Fruit fly (Drosophila melanogaster) whole organism, prepupa: ENCODE measurements around the gene CG14537.
A peak's percentile ranks its signal among the peaks of the same experiment; 100 is the strongest.

Experiments used
- Blimp-1 ChIP-seq: fragments of 200-800 bp; sonication (Bioruptor generic); optimal IDR thresholded peaks from 3 replicates; lab custom pipeline; 2017; ENCODE audit warnings: missing biosample characterization, missing genetic modification characterization, mild to moderate bottlenecking, moderate library complexity, missing genetic modification reagents
- CG10631 ChIP-seq: fragments of 200-800 bp; sonication (Bioruptor generic); optimal IDR thresholded peaks from 2 replicates; lab custom pipeline; 2016; ENCODE audit warnings: missing biosample characterization, missing genetic modification characterization
- CG10669 ChIP-seq: fragments of 200-800 bp; sonication (Bioruptor generic); optimal IDR thresholded peaks from 3 replicates; lab custom pipeline; 2018; ENCODE audit warnings: missing biosample characterization, mild to moderate bottlenecking, missing genetic modification characterization, moderate library complexity
- CG11762 ChIP-seq: fragments of 200-800 bp; sonication (Bioruptor generic); optimal IDR thresholded peaks from 3 replicates; lab custom pipeline; 2016; ENCODE audit warnings: missing biosample characterization, missing genetic modification characterization; ENCODE audit not compliant: insufficient read depth
- CG11902 ChIP-seq: fragments of 200-800 bp; sonication (Bioruptor generic); optimal IDR thresholded peaks from 3 replicates; lab custom pipeline; 2016; ENCODE audit warnings: missing biosample characterization, missing genetic modification characterization
- CG15336 ChIP-seq: fragments of 200-800 bp; sonication (Bioruptor generic); IDR thresholded peaks from 2 replicates; pipeline ENCODE4 v1.3.6; 2022; ENCODE audit warnings: missing biosample characterization, missing genetic modification characterization
- CG16779 ChIP-seq: fragments of 200-800 bp; sonication (Bioruptor generic); optimal IDR thresholded peaks from 3 replicates; lab custom pipeline; 2017; ENCODE audit warnings: missing biosample characterization, mild to moderate bottlenecking, missing genetic modification characterization
- CG3032 ChIP-seq: fragments of 200-800 bp; optimal IDR thresholded peaks from 2 replicates; lab custom pipeline; 2019; ENCODE audit warnings: missing biosample characterization, mild to moderate bottlenecking, missing genetic modification characterization, moderate library complexity
- CG31627 ChIP-seq: fragments of 200-800 bp; sonication (Bioruptor generic); optimal IDR thresholded peaks from 3 replicates; lab custom pipeline; 2016; ENCODE audit warnings: missing biosample characterization, missing genetic modification characterization
- CG32006 ChIP-seq: fragments of 200-800 bp; sonication (Bioruptor generic); optimal IDR thresholded peaks from 3 replicates; lab custom pipeline; 2017; ENCODE audit warnings: missing biosample characterization, mild to moderate bottlenecking, missing genetic modification characterization
- CG34406 ChIP-seq: fragments of 200-800 bp; sonication (Bioruptor generic); optimal IDR thresholded peaks from 3 replicates; lab custom pipeline; 2016; ENCODE audit warnings: missing biosample characterization, missing genetic modification characterization
- CG6163 ChIP-seq: fragments of 200-800 bp; sonication (Bioruptor generic); IDR thresholded peaks from 3 replicates; pipeline ENCODE4 v1.3.6; 2022; ENCODE audit warnings: missing biosample characterization, missing genetic modification characterization
- CG6276 ChIP-seq: fragments of 200-800 bp; sonication (Bioruptor generic); optimal IDR thresholded peaks from 2 replicates; lab custom pipeline; 2017; ENCODE audit warnings: missing biosample characterization, mild to moderate bottlenecking, missing genetic modification characterization
- CG6792 ChIP-seq: fragments of 200-800 bp; sonication (Bioruptor generic); optimal IDR thresholded peaks from 3 replicates; lab custom pipeline; 2016; ENCODE audit warnings: missing biosample characterization, missing genetic modification characterization
- CG6808 ChIP-seq: fragments of 200-800 bp; sonication (Bioruptor generic); optimal IDR thresholded peaks from 3 replicates; lab custom pipeline; 2017; ENCODE audit warnings: missing biosample characterization, missing genetic modification characterization, mild to moderate bottlenecking, moderate library complexity, missing genetic modification reagents
- CG7368 ChIP-seq: fragments of 200-800 bp; sonication (Bioruptor generic); optimal IDR thresholded peaks from 3 replicates; lab custom pipeline; 2016; ENCODE audit warnings: missing biosample characterization, missing genetic modification characterization
- CG8119 ChIP-seq: fragments of 200-800 bp; sonication (Bioruptor generic); IDR thresholded peaks from 3 replicates; pipeline ENCODE4 v1.3.6; 2022; ENCODE audit warnings: missing biosample characterization, missing genetic modification characterization
- CG8319 ChIP-seq: fragments of 200-800 bp; sonication (Bioruptor generic); optimal IDR thresholded peaks from 3 replicates; lab custom pipeline; 2016; ENCODE audit warnings: missing biosample characterization, missing genetic modification characterization
- CG8632 ChIP-seq: fragments of 200-800 bp; sonication (Bioruptor generic); optimal IDR thresholded peaks from 3 replicates; lab custom pipeline; 2016; ENCODE audit warnings: missing biosample characterization, missing genetic modification characterization
- Eip78C ChIP-seq: fragments of 200-800 bp; sonication (Bioruptor generic); peaks from one replicate; lab custom pipeline; 2016; ENCODE audit warnings: missing biosample characterization, missing genetic modification characterization
- Ets96B ChIP-seq: fragments of 200-800 bp; optimal IDR thresholded peaks from 2 replicates; lab custom pipeline; 2019; ENCODE audit warnings: missing biosample characterization, mild to moderate bottlenecking, missing genetic modification characterization, moderate library complexity
- Hr38 ChIP-seq: sonication (Bioruptor generic); optimal IDR thresholded peaks from 2 replicates; lab custom pipeline; 2016; ENCODE audit warnings: missing biosample characterization, missing genetic modification characterization
- Hr39 ChIP-seq: fragments of 200-800 bp; sonication (Bioruptor generic); optimal IDR thresholded peaks from 2 replicates; lab custom pipeline; 2016; ENCODE audit warnings: missing biosample characterization, missing genetic modification characterization
- Hr4 ChIP-seq: fragments of 200-800 bp; sonication (Bioruptor generic); optimal IDR thresholded peaks from 3 replicates; lab custom pipeline; 2016; ENCODE audit warnings: missing biosample characterization, missing genetic modification characterization
- Lpt ChIP-seq: fragments of 200-800 bp; sonication (Bioruptor generic); optimal IDR thresholded peaks from 3 replicates; lab custom pipeline; 2016; ENCODE audit warnings: missing biosample characterization, missing genetic modification characterization
- Met ChIP-seq: fragments of 200-800 bp; sonication (Bioruptor generic); optimal IDR thresholded peaks from 3 replicates; lab custom pipeline; 2016; ENCODE audit warnings: missing biosample characterization, missing genetic modification characterization
- Smox ChIP-seq: fragments of 200-800 bp; sonication (Bioruptor generic); optimal IDR thresholded peaks from 3 replicates; lab custom pipeline; 2016; ENCODE audit warnings: missing biosample characterization, missing genetic modification characterization
- Sox102F ChIP-seq: fragments of 200-800 bp; sonication (Bioruptor generic); optimal IDR thresholded peaks from 2 replicates; lab custom pipeline; 2016; ENCODE audit warnings: missing biosample characterization, mild to moderate bottlenecking, missing genetic modification characterization
- Sox14 ChIP-seq: fragments of 200-800 bp; sonication (Bioruptor generic); optimal IDR thresholded peaks from 3 replicates; lab custom pipeline; 2016; ENCODE audit warnings: missing biosample characterization, missing genetic modification characterization
- Sox15 ChIP-seq: fragments of 200-800 bp; sonication (Bioruptor generic); optimal IDR thresholded peaks from 3 replicates; lab custom pipeline; 2016; ENCODE audit warnings: missing biosample characterization, missing genetic modification characterization
- achi ChIP-seq: fragments of 200-800 bp; sonication (Bioruptor generic); optimal IDR thresholded peaks from 3 replicates; lab custom pipeline; 2016; ENCODE audit warnings: missing biosample characterization, missing genetic modification characterization
- cyc ChIP-seq: fragments of 200-800 bp; sonication (Bioruptor generic); optimal IDR thresholded peaks from 3 replicates; lab custom pipeline; 2016; ENCODE audit warnings: missing biosample characterization, missing genetic modification characterization
- dac ChIP-seq: fragments of 200-800 bp; sonication (Bioruptor generic); optimal IDR thresholded peaks from 2 replicates; lab custom pipeline; 2017; ENCODE audit warnings: missing biosample characterization, mild to moderate bottlenecking, missing genetic modification characterization
- dsx ChIP-seq: fragments of 200-800 bp; optimal IDR thresholded peaks from 3 replicates; lab custom pipeline; 2019; ENCODE audit warnings: missing biosample characterization, mild to moderate bottlenecking, missing genetic modification characterization, moderate library complexity; ENCODE audit not compliant: poor library complexity, severe bottlenecking
- eg ChIP-seq: fragments of 200-800 bp; sonication (Bioruptor generic); IDR thresholded peaks from 3 replicates; pipeline ENCODE4 v1.3.6; 2022; ENCODE audit warnings: missing biosample characterization, missing genetic modification characterization
- esn ChIP-seq: fragments of 200-800 bp; sonication (Bioruptor generic); optimal IDR thresholded peaks from 2 replicates; lab custom pipeline; 2016; ENCODE audit warnings: missing biosample characterization, mild to moderate bottlenecking, missing genetic modification characterization, moderate library complexity
- fd85E ChIP-seq: fragments of 200-800 bp; sonication (Bioruptor generic); optimal IDR thresholded peaks from 3 replicates; lab custom pipeline; 2016; ENCODE audit warnings: missing biosample characterization, missing genetic modification characterization
- lz ChIP-seq: fragments of 200-800 bp; sonication (Bioruptor generic); optimal IDR thresholded peaks from 3 replicates; lab custom pipeline; 2016; ENCODE audit warnings: missing biosample characterization, missing genetic modification characterization
- net ChIP-seq: fragments of 200-800 bp; sonication (Bioruptor generic); optimal IDR thresholded peaks from 3 replicates; lab custom pipeline; 2016; ENCODE audit warnings: missing biosample characterization, missing genetic modification characterization
- spab ChIP-seq: fragments of 200-800 bp; sonication (Bioruptor generic); optimal IDR thresholded peaks from 2 replicates; lab custom pipeline; 2017; ENCODE audit warnings: missing biosample characterization, mild to moderate bottlenecking, missing genetic modification characterization, missing genetic modification reagents
- svp ChIP-seq: fragments of 200-800 bp; sonication (Bioruptor generic); peaks from one replicate; lab custom pipeline; 2016; ENCODE audit warnings: missing biosample characterization, missing genetic modification characterization
- topi ChIP-seq: fragments of 200-800 bp; sonication (Bioruptor generic); optimal IDR thresholded peaks from 3 replicates; lab custom pipeline; 2016; ENCODE audit warnings: missing biosample characterization, missing genetic modification characterization
- vri ChIP-seq: fragments of 200-800 bp; sonication (Bioruptor generic); optimal IDR thresholded peaks from 3 replicates; lab custom pipeline; 2016; ENCODE audit warnings: missing biosample characterization, mild to moderate bottlenecking, missing genetic modification characterization

CG14537 gene

dm6 chr2L:7838024-7838423, 2.2 kb upstream of the CG14537 start:
- TF ChIP-seq CG8632 (GFP tag; lab: Kevin White, UChicago), result no peak
- no peak for TF ChIP-seq CG16779 (tag; lab: Kevin White, UChicago)
- TF ChIP-seq CG7368 (GFP tag; lab: Kevin White, UChicago), result no peak
- peak; percentile 35 for TF ChIP-seq svp
- no peak for TF ChIP-seq Blimp-1 (GFP tag; lab: Kevin White, UChicago)
- no peak for TF ChIP-seq CG11902
- no peak for TF ChIP-seq achi (GFP tag; lab: Kevin White, UChicago)
- TF ChIP-seq CG32006 (GFP tag; lab: Kevin White, UChicago), result peak; percentile 9

dm6 chr2L:7841244-7841643, 992 bp downstream of the CG14537 start:
- no peak for TF ChIP-seq CG8319 (GFP tag; lab: Kevin White, UChicago)
- no peak for TF ChIP-seq CG6792 (GFP tag; lab: Kevin White, UChicago)
- TF ChIP-seq CG10631 (GFP tag; lab: Kevin White, UChicago), result no peak
- TF ChIP-seq esn (GFP tag; lab: Kevin White, UChicago), result peak; percentile 51
- no peak for TF ChIP-seq CG16779 (tag; lab: Kevin White, UChicago)
- TF ChIP-seq CG10669 (GFP tag; lab: Kevin White, UChicago), result no peak
- no peak for TF ChIP-seq CG6163 (GFP tag; lab: Robert Waterston, UW)
- no peak for TF ChIP-seq spab (GFP tag; lab: Kevin White, UChicago)
- no peak for TF ChIP-seq CG8632 (GFP tag; lab: Kevin White, UChicago)
- peak; percentile 31 for TF ChIP-seq Smox (GFP tag; lab: Kevin White, UChicago)
- TF ChIP-seq svp, result peak; percentile 49
- TF ChIP-seq dsx (GFP tag; lab: Kevin White, UChicago), result no peak
- TF ChIP-seq CG11902, result no peak
- no peak for TF ChIP-seq Lpt
- TF ChIP-seq CG34406 (GFP tag; lab: Kevin White, UChicago), result no peak
- TF ChIP-seq lz (GFP tag; lab: Kevin White, UChicago), result peak; percentile 21
- peak; percentile 45 for TF ChIP-seq Eip78C (GFP tag; lab: Kevin White, UChicago)
- no peak for TF ChIP-seq Sox14 (GFP tag; lab: Kevin White, UChicago)
- TF ChIP-seq Hr39 (GFP tag; lab: Kevin White, UChicago), result peak; percentile 55
- TF ChIP-seq Hr4 (GFP tag; lab: Kevin White, UChicago), result no peak
- no peak for TF ChIP-seq Sox15 (GFP tag; lab: Kevin White, UChicago)
- peak; percentile 52 for TF ChIP-seq CG31627
- no peak for TF ChIP-seq CG11762 (GFP tag; lab: Kevin White, UChicago)
- TF ChIP-seq CG7368 (GFP tag; lab: Kevin White, UChicago), result no peak
- peak; percentile 52 for TF ChIP-seq Sox102F (GFP tag; lab: Kevin White, UChicago)
- peak; percentile 36 for TF ChIP-seq cyc (GFP tag; lab: Kevin White, UChicago)
- TF ChIP-seq topi (GFP tag; lab: Kevin White, UChicago), result peak; percentile 18
- peak; percentile 10 for TF ChIP-seq vri
- TF ChIP-seq Hr38 (GFP tag; lab: Kevin White, UChicago), result no peak
- no peak for TF ChIP-seq CG6808 (GFP tag; lab: Kevin White, UChicago)

dm6 chr2L:7849472-7849871, 9.2 kb downstream of the CG14537 start:
- TF ChIP-seq Hr4 (GFP tag; lab: Kevin White, UChicago), result no peak
- TF ChIP-seq CG8119 (GFP tag; lab: Robert Waterston, UW), result peak; percentile 35; the same call in 1 of the 3 replicates
- TF ChIP-seq esn (GFP tag; lab: Kevin White, UChicago), result no peak
- no peak for TF ChIP-seq CG6792 (GFP tag; lab: Kevin White, UChicago)
- TF ChIP-seq fd85E (GFP tag; lab: Kevin White, UChicago), result no peak
- TF ChIP-seq cyc (GFP tag; lab: Kevin White, UChicago), result no peak
- TF ChIP-seq Hr39 (GFP tag; lab: Kevin White, UChicago), result no peak
- TF ChIP-seq Ets96B (tag; lab: Kevin White, UChicago), result no peak
- TF ChIP-seq CG16779 (tag; lab: Kevin White, UChicago), result no peak
- no peak for TF ChIP-seq Met (GFP tag; lab: Kevin White, UChicago)
- peak; percentile 58 for TF ChIP-seq Eip78C (GFP tag; lab: Kevin White, UChicago)
- TF ChIP-seq CG10631 (GFP tag; lab: Kevin White, UChicago), result peak; percentile 10
- TF ChIP-seq lz (GFP tag; lab: Kevin White, UChicago), result no peak
- no peak for TF ChIP-seq CG3032
- no peak for TF ChIP-seq Smox (GFP tag; lab: Kevin White, UChicago)
- no peak for TF ChIP-seq Sox14 (GFP tag; lab: Kevin White, UChicago)
- no peak for TF ChIP-seq CG6808 (GFP tag; lab: Kevin White, UChicago)
- TF ChIP-seq CG8319 (GFP tag; lab: Kevin White, UChicago), result no peak
- peak; percentile 12 for TF ChIP-seq achi (GFP tag; lab: Kevin White, UChicago)
- TF ChIP-seq CG15336 (GFP tag; lab: Robert Waterston, UW), result no peak; the same call in 1 of the 2 replicates
- no peak for TF ChIP-seq dac (GFP tag; lab: Kevin White, UChicago)
- TF ChIP-seq spab (GFP tag; lab: Kevin White, UChicago), result no peak
- peak; percentile 37; the same call in 1 of the 3 replicates for TF ChIP-seq CG6163 (GFP tag; lab: Robert Waterston, UW)
- no peak for TF ChIP-seq CG31627
- TF ChIP-seq net, result no peak
- no peak for TF ChIP-seq dsx (GFP tag; lab: Kevin White, UChicago)
- TF ChIP-seq CG32006 (GFP tag; lab: Kevin White, UChicago), result peak; percentile 33
- no peak for TF ChIP-seq CG11902
- no peak for TF ChIP-seq CG6276 (GFP tag; lab: Kevin White, UChicago)
- no peak for TF ChIP-seq eg (GFP tag; lab: Robert Waterston, UW)
